Worm (Caenorhabditis elegans): ENCODE results near the gene F35C11.2.

DNA sequence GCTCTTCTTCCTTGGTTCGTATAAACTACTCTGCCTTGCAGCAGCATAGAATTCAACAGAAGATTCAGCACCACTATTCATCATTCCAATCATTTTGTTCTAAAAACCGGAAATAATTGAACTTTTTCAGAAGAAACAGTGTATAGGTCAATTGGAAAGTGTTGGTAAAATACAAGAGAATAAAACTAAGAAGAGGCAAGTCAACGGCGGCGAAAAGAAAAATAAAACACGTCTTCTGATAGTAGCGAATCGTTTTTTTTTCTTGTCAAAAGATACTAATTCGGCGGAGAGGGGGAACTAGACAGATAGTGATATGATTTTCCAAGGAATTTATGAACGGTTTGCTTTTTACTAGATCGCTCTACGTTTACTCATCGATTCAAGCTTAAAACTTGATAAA lies 10.4 kb upstream of the F35C11.2 start, which contains the start of gene F35C11.6:
- TF ChIP-seq elt-1 (tag; optimal IDR thresholded peaks at IDR 0.05) (no peak), skn-1 (tag; optimal IDR thresholded peaks at IDR 0.05) (no peak), elt-3 (tag; optimal IDR thresholded peaks at IDR 0.05) (no peak), dmd-4 (tag; optimal IDR thresholded peaks at IDR 0.05) (no peak), ama-1 (optimal IDR thresholded peaks at IDR 0.05) (no peak), nhr-12 (tag; optimal IDR thresholded peaks at IDR 0.05) (no peak), ceh-82 (tag; optimal IDR thresholded peaks at IDR 0.05) (no peak), sma-3 (GFP tag; optimal IDR thresholded peaks at IDR 0.05) (no peak), R02D3.7 (tag; optimal IDR thresholded peaks at IDR 0.05) (no peak), aly-2 (tag; optimal IDR thresholded peaks at IDR 0.05) (no peak)
